Worm (Caenorhabditis elegans) whole organism, late embryonic: Measurements from ENCODE around the gene F13E6.2.

Experiments used
- F13H6.1 ChIP-seq: sonication (generic microtip); optimal IDR thresholded peaks from 2 replicates; lab custom pipeline; 2016; ENCODE audit warnings: missing genetic modification characterization, missing compliant biosample characterization
- K09A11.1 ChIP-seq: sonication (generic microtip); optimal IDR thresholded peaks from 2 replicates; lab custom pipeline; 2017; ENCODE audit warnings: antibody characterized with exemption, mild to moderate bottlenecking, missing genetic modification characterization, missing compliant biosample characterization; ENCODE audit not compliant: insufficient read depth
- T23F11.4 ChIP-seq: fragments of 200-800 bp; sonication (Bioruptor generic); optimal IDR thresholded peaks from 2 replicates; lab custom pipeline; 2018; ENCODE audit warnings: mild to moderate bottlenecking, missing genetic modification characterization, missing compliant biosample characterization
- ama-1 ChIP-seq: fragments of 150-350 bp; optimal IDR thresholded peaks from 2 replicates; lab custom pipeline; 2014
- ceh-18 ChIP-seq: sonication (generic microtip); optimal IDR thresholded peaks from 2 replicates; lab custom pipeline; 2016; ENCODE audit warnings: missing genetic modification characterization, missing compliant biosample characterization
- ceh-2 ChIP-seq: sonication (generic microtip); optimal IDR thresholded peaks from 2 replicates; lab custom pipeline; 2016; ENCODE audit warnings: missing genotype, missing genetic modification characterization, missing compliant biosample characterization
- ceh-24 ChIP-seq: sonication (generic microtip); optimal IDR thresholded peaks from 2 replicates; lab custom pipeline; 2016; ENCODE audit warnings: mild to moderate bottlenecking, missing genetic modification characterization, missing compliant biosample characterization
- ceh-30 ChIP-seq: fragments of 150-350 bp; optimal IDR thresholded peaks from 2 replicates; lab custom pipeline; 2014; ENCODE audit warnings: missing biosample characterization, missing genetic modification characterization
- ceh-48 ChIP-seq: sonication (generic microtip); optimal IDR thresholded peaks from 2 replicates; lab custom pipeline; 2016; ENCODE audit warnings: missing genetic modification characterization, inconsistent platforms, missing compliant biosample characterization
- ceh-6 ChIP-seq: fragments of 200-800 bp; sonication (Bioruptor generic); optimal IDR thresholded peaks from 2 replicates; lab custom pipeline; 2018; ENCODE audit warnings: mild to moderate bottlenecking, missing genetic modification characterization, missing compliant biosample characterization
- dmd-4 ChIP-seq: sonication (generic microtip); optimal IDR thresholded peaks from 2 replicates; lab custom pipeline; 2016; ENCODE audit warnings: borderline replicate concordance, missing genetic modification characterization, missing compliant biosample characterization
- elt-2 ChIP-seq: sonication (generic microtip); optimal IDR thresholded peaks from 2 replicates; lab custom pipeline; 2016; ENCODE audit warnings: missing genetic modification reagents, missing genetic modification characterization, missing compliant biosample characterization
- fax-1 ChIP-seq: sonication (generic microtip); optimal IDR thresholded peaks from 2 replicates; lab custom pipeline; 2016; ENCODE audit warnings: missing genotype, missing genetic modification characterization, missing compliant biosample characterization
- fkh-10 ChIP-seq: fragments of 150-350 bp; optimal IDR thresholded peaks from 2 replicates; lab custom pipeline; 2014; ENCODE audit warnings: missing biosample characterization, missing genetic modification reagents, missing genetic modification characterization
- fkh-6 ChIP-seq: sonication (generic microtip); optimal IDR thresholded peaks from 2 replicates; lab custom pipeline; 2016; ENCODE audit warnings: missing genetic modification characterization, missing compliant biosample characterization
- gmeb-2 ChIP-seq: sonication (generic microtip); optimal IDR thresholded peaks from 2 replicates; lab custom pipeline; 2016; ENCODE audit warnings: missing genetic modification characterization, inconsistent platforms, missing compliant biosample characterization
- hlh-15 ChIP-seq: sonication (generic microtip); optimal IDR thresholded peaks from 2 replicates; lab custom pipeline; 2016; ENCODE audit warnings: missing genetic modification characterization, missing compliant biosample characterization
- hlh-30 ChIP-seq: sonication (generic microtip); optimal IDR thresholded peaks from 2 replicates; lab custom pipeline; 2017; ENCODE audit warnings: antibody characterized with exemption, missing genetic modification characterization, missing compliant biosample characterization; ENCODE audit not compliant: insufficient read depth
- hlh-6 ChIP-seq: sonication (generic microtip); optimal IDR thresholded peaks from 2 replicates; lab custom pipeline; 2016; ENCODE audit warnings: missing genotype, missing genetic modification characterization, missing compliant biosample characterization
- hlh-8 ChIP-seq: sonication (generic microtip); optimal IDR thresholded peaks from 2 replicates; lab custom pipeline; 2016; ENCODE audit warnings: missing genotype, missing genetic modification characterization, missing compliant biosample characterization
- mec-3 ChIP-seq: sonication (generic microtip); optimal IDR thresholded peaks from 2 replicates; lab custom pipeline; 2016; ENCODE audit warnings: borderline replicate concordance, missing genetic modification characterization, missing compliant biosample characterization
- npax-4 ChIP-seq: sonication (generic microtip); optimal IDR thresholded peaks from 2 replicates; lab custom pipeline; 2016; ENCODE audit warnings: missing genetic modification characterization, missing compliant biosample characterization
- odd-2 ChIP-seq: sonication (generic microtip); optimal IDR thresholded peaks from 2 replicates; lab custom pipeline; 2017; ENCODE audit warnings: antibody characterized with exemption, mild to moderate bottlenecking, missing genetic modification characterization, missing compliant biosample characterization
- pag-3 ChIP-seq: sonication (generic microtip); optimal IDR thresholded peaks from 2 replicates; lab custom pipeline; 2016; ENCODE audit warnings: missing compliant biosample characterization, missing genetic modification characterization, borderline replicate concordance
- pax-1 ChIP-seq: fragments of 150-350 bp; optimal IDR thresholded peaks from 2 replicates; lab custom pipeline; 2014; ENCODE audit warnings: missing biosample characterization, missing genetic modification characterization
- pha-2 ChIP-seq: sonication (generic microtip); optimal IDR thresholded peaks from 2 replicates; lab custom pipeline; 2017; ENCODE audit warnings: mild to moderate bottlenecking, missing genetic modification characterization, missing compliant biosample characterization
- ref-2 ChIP-seq: sonication (generic microtip); optimal IDR thresholded peaks from 2 replicates; lab custom pipeline; 2016; ENCODE audit warnings: missing genetic modification characterization, missing compliant biosample characterization
- sox-4 ChIP-seq: sonication (generic microtip); optimal IDR thresholded peaks from 2 replicates; lab custom pipeline; 2017; ENCODE audit warnings: mild to moderate bottlenecking, missing genetic modification characterization, inconsistent platforms, missing compliant biosample characterization
- syd-9 ChIP-seq: sonication (generic microtip); optimal IDR thresholded peaks from 2 replicates; lab custom pipeline; 2016; ENCODE audit warnings: mild to moderate bottlenecking, missing genetic modification characterization, moderate library complexity, missing compliant biosample characterization
- tbx-7 ChIP-seq: sonication (generic microtip); optimal IDR thresholded peaks from 2 replicates; lab custom pipeline; 2016; ENCODE audit warnings: missing genotype, missing genetic modification characterization, missing compliant biosample characterization
- unc-3 ChIP-seq, 2 experiments: fragments of 200-800 bp in 1 of 2; sonication (Bioruptor generic) in 1 of 2; sonication (generic microtip) in 1 of 2; conservative IDR thresholded peaks in 1 of 2; optimal IDR thresholded peaks in 1 of 2; 2 replicates each; pipeline versions ENCODE4 v1.3.6 to Lab custom; 2016 to 2022; ENCODE audit warnings: missing compliant biosample characterization in 2 of 2, missing genetic modification characterization in 2 of 2, missing genetic modification reagents in 1 of 2
- unc-55 ChIP-seq: sonication (generic microtip); optimal IDR thresholded peaks from 2 replicates; lab custom pipeline; 2017; ENCODE audit warnings: missing biosample characterization, missing genetic modification reagents, missing genetic modification characterization

F13E6.2 gene

ce11 chrX:10674199-10674598 lies at the start of gene F13E6.2:
TSS of gene F13E6.2 (minus strand) at chrX:10674299.
- no peak for TF ChIP-seq hlh-30 (tag; lab: Kevin White, UChicago)
- no peak for TF ChIP-seq unc-55
- TF ChIP-seq ref-2, result no peak
- no peak for TF ChIP-seq fax-1 (tag; lab: Kevin White, UChicago)
- TF ChIP-seq K09A11.1, result no peak
- TF ChIP-seq pha-2 (tag; lab: Kevin White, UChicago), result no peak
- no peak for TF ChIP-seq hlh-6 (tag; lab: Kevin White, UChicago)

- no peak for TF ChIP-seq fkh-10 (GFP tag; lab: Kevin White, UChicago)
- no peak for TF ChIP-seq tbx-7 (tag; lab: Kevin White, UChicago)
These were observed 47.9 kb upstream of the F13E6.2 start, which contains the start of gene mbr-1 for ce11 chrX:10721954-10722353. TSS of gene mbr-1 (minus strand) at chrX:10722054.

ce11 chrX:10717019-10717418 lies 42.9 kb upstream of the F13E6.2 start, which contains the start of gene T01C1.4:
TSS of gene T01C1.4 (minus strand) at chrX:10717119.
- TF ChIP-seq ref-2 (no peak), ceh-18 (no peak), F13H6.1 (no peak), hlh-8 (tag; lab: Kevin White, UChicago) (no peak), ceh-24 (tag; lab: Kevin White, UChicago) (no peak)

- TF ChIP-seq hlh-30 (tag; lab: Kevin White, UChicago) (no peak), odd-2 (no peak), T23F11.4 (GFP tag; lab: Kevin White, UChicago) (no peak)
These were observed 37.7 kb upstream of the F13E6.2 start, which contains the start of gene rhgf-1 for ce11 chrX:10711769-10712168. TSS of gene rhgf-1 (minus strand) at chrX:10711869.

ce11 chrX:10704329-10704728 lies 30.2 kb upstream of the F13E6.2 start:
- TF ChIP-seq hlh-6 (tag; lab: Kevin White, UChicago) (no peak), mec-3 (no peak), fkh-6 (tag; lab: Kevin White, UChicago) (no peak), F13H6.1 (no peak), syd-9 (tag; lab: Kevin White, UChicago) (no peak), unc-3 (GFP tag; conservative IDR thresholded peaks at IDR 0.05; lab: Robert Waterston, UW) (no peak), unc-3 (tag; optimal IDR thresholded peaks at IDR 0.05; lab: Kevin White, UChicago) (no peak), dmd-4 (tag; lab: Kevin White, UChicago) (no peak), npax-4 (tag; lab: Kevin White, UChicago) (no peak), ceh-6 (GFP tag; lab: Kevin White, UChicago) (no peak), hlh-15 (no peak), ama-1 (no peak), ceh-48 (no peak), gmeb-2 (tag; lab: Kevin White, UChicago) (no peak), pag-3 (tag; lab: Kevin White, UChicago) (no peak)
- TF ChIP-seq, all 69 proteins: peak for 0

- TF ChIP-seq ceh-30, result no peak
- TF ChIP-seq pax-1, result peak; percentile 27
- TF ChIP-seq sox-4 (tag; lab: Kevin White, UChicago), result no peak
- peak; percentile 16 for TF ChIP-seq elt-2 (tag; lab: Kevin White, UChicago)
- no peak for TF ChIP-seq ceh-2 (tag; lab: Kevin White, UChicago)
- TF ChIP-seq, all 69 proteins: peak for 2
These were observed 20.8 kb upstream of the F13E6.2 start, which contains the start of gene plpp-1.3 for ce11 chrX:10694933-10695332. TSS of gene plpp-1.3 (plus strand) at chrX:10695312.
